Fruit fly (Drosophila melanogaster) whole organism, wandering third instar larva: ENCODE data around the gene CG32299.
A peak's percentile ranks its signal among the peaks of the same experiment; 100 is the strongest.

ENCODE experiments used
- Abd-B ChIP-seq: fragments of >200 bp; optimal IDR thresholded peaks from 2 replicates; lab custom pipeline; 2017; ENCODE audit warnings: missing biosample characterization, missing genetic modification characterization
- CG32264 ChIP-seq: fragments of 200-800 bp; sonication (Bioruptor generic); optimal IDR thresholded peaks from 2 replicates; lab custom pipeline; 2016; ENCODE audit warnings: missing biosample characterization, missing genetic modification characterization
- CG9705 ChIP-seq: fragments of 200-800 bp; sonication (Bioruptor generic); optimal IDR thresholded peaks from 2 replicates; lab custom pipeline; 2018; ENCODE audit warnings: missing biosample characterization, mild to moderate bottlenecking, missing genetic modification characterization
- CrebA ChIP-seq: fragments of 200-800 bp; sonication (Bioruptor generic); optimal IDR thresholded peaks from 2 replicates; lab custom pipeline; 2016; ENCODE audit warnings: missing biosample characterization, mild to moderate bottlenecking, missing genetic modification characterization, borderline replicate concordance
- Dfd ChIP-seq: fragments of >200 bp; optimal IDR thresholded peaks from 2 replicates; lab custom pipeline; 2017; ENCODE audit warnings: missing biosample characterization, missing genetic modification characterization
- Dif ChIP-seq: fragments of 200-275, 200-300 bp; sonication (Bioruptor generic); optimal IDR thresholded peaks from 2 replicates; lab custom pipeline; 2018; ENCODE audit warnings: missing biosample characterization, missing genetic modification characterization; ENCODE audit not compliant: partially characterized antibody
- GATAd ChIP-seq: sonication (Bioruptor generic); optimal IDR thresholded peaks from 2 replicates; lab custom pipeline; 2016; ENCODE audit warnings: missing biosample characterization, missing genetic modification characterization
- HLH106 ChIP-seq: fragments of 200-800 bp; optimal IDR thresholded peaks from 3 replicates; lab custom pipeline; 2019; ENCODE audit warnings: missing biosample characterization, mild to moderate bottlenecking, missing genetic modification characterization, moderate library complexity
- Hnf4 ChIP-seq: fragments of 200-800 bp; sonication (Bioruptor generic); optimal IDR thresholded peaks from 2 replicates; lab custom pipeline; 2016; ENCODE audit warnings: missing biosample characterization, mild to moderate bottlenecking, missing genetic modification characterization
- Hr78 ChIP-seq: fragments of >200 bp; optimal IDR thresholded peaks from 2 replicates; lab custom pipeline; 2017; ENCODE audit warnings: missing biosample characterization, missing genetic modification characterization
- Hr83 ChIP-seq: fragments of 200-300 bp; sonication (Bioruptor generic); optimal IDR thresholded peaks from 2 replicates; lab custom pipeline; 2016; ENCODE audit warnings: missing biosample characterization, mild to moderate bottlenecking, missing genetic modification characterization, moderate library complexity; ENCODE audit not compliant: poor library complexity, severe bottlenecking
- Jra ChIP-seq: sonication (Bioruptor generic); optimal IDR thresholded peaks from 2 replicates; lab custom pipeline; 2016; ENCODE audit warnings: missing biosample characterization, missing genetic modification characterization
- Mio ChIP-seq: sonication (Bioruptor generic); optimal IDR thresholded peaks from 2 replicates; lab custom pipeline; 2016; ENCODE audit warnings: missing biosample characterization, missing genetic modification characterization
- Myc ChIP-seq: fragments of >200 bp; optimal IDR thresholded peaks from 2 replicates; lab custom pipeline; 2017
- N ChIP-seq: fragments of >200 bp; optimal IDR thresholded peaks from 2 replicates; lab custom pipeline; 2018; ENCODE audit warnings: missing biosample characterization, missing external identifiers, missing genetic modification characterization
- OdsH ChIP-seq: fragments of 200-800 bp; sonication (Bioruptor generic); optimal IDR thresholded peaks from 2 replicates; lab custom pipeline; 2016; ENCODE audit warnings: missing biosample characterization, mild to moderate bottlenecking, missing genetic modification characterization
- Rel ChIP-seq, 2 experiments: fragments of 200-800 bp; sonication (Bioruptor generic) in 1 of 2; optimal IDR thresholded peaks; 2 replicates in 1 of 2; 3 replicates in 1 of 2; lab custom pipeline; 2016 to 2019; ENCODE audit warnings: mild to moderate bottlenecking in 2 of 2, missing biosample characterization in 2 of 2, missing genetic modification characterization in 2 of 2, moderate library complexity in 1 of 2
- Vsx2 ChIP-seq: fragments of 200-300, 225-300 bp; sonication (Bioruptor generic); optimal IDR thresholded peaks from 2 replicates; lab custom pipeline; 2018; ENCODE audit warnings: missing biosample characterization, missing genetic modification characterization; ENCODE audit not compliant: partially characterized antibody
- br ChIP-seq: fragments of 200-800 bp; sonication (Bioruptor generic); optimal IDR thresholded peaks from 2 replicates; lab custom pipeline; 2016; ENCODE audit warnings: missing biosample characterization, missing genetic modification characterization
- dl ChIP-seq, 2 experiments: fragments of 175-275, 200-275 bp in 1 of 2; fragments of 200-275 bp in 1 of 2; sonication (Bioruptor generic); optimal IDR thresholded peaks; lab custom pipeline; 2018; ENCODE audit warnings: mild to moderate bottlenecking in 2 of 2, missing biosample characterization in 2 of 2, missing genetic modification characterization in 2 of 2, moderate library complexity in 2 of 2; ENCODE audit not compliant: partially characterized antibody in 2 of 2, insufficient read depth in 1 of 2
- dmrt93B ChIP-seq: fragments of 200-800 bp; sonication (Bioruptor generic); optimal IDR thresholded peaks from 2 replicates; lab custom pipeline; 2018; ENCODE audit warnings: missing biosample characterization, mild to moderate bottlenecking, missing genetic modification characterization
- dsf ChIP-seq: sonication (Bioruptor generic); optimal IDR thresholded peaks from 2 replicates; lab custom pipeline; 2016; ENCODE audit warnings: missing biosample characterization, missing genetic modification characterization, borderline replicate concordance
- ey ChIP-seq: fragments of 200-800 bp; sonication (Bioruptor generic); optimal IDR thresholded peaks from 2 replicates; lab custom pipeline; 2016; ENCODE audit warnings: missing biosample characterization, missing genetic modification characterization
- foxo ChIP-seq, 2 experiments: fragments of 200-800 bp; sonication (Bioruptor generic); optimal IDR thresholded peaks; 2 replicates in 1 of 2; 3 replicates in 1 of 2; lab custom pipeline; 2016 to 2017; ENCODE audit warnings: missing biosample characterization in 2 of 2, missing genetic modification characterization in 2 of 2
- fru ChIP-seq: fragments of 200-800 bp; sonication (Bioruptor generic); optimal IDR thresholded peaks from 3 replicates; lab custom pipeline; 2016; ENCODE audit warnings: missing biosample characterization, mild to moderate bottlenecking, missing genetic modification characterization
- h ChIP-seq: fragments of 200-800 bp; sonication (Bioruptor generic); optimal IDR thresholded peaks from 3 replicates; lab custom pipeline; 2016; ENCODE audit warnings: missing biosample characterization, mild to moderate bottlenecking, missing genetic modification characterization
- jim ChIP-seq: fragments of 175-275, 200-325 bp; sonication (Bioruptor generic); optimal IDR thresholded peaks from 2 replicates; lab custom pipeline; 2016; ENCODE audit warnings: missing biosample characterization, mild to moderate bottlenecking, missing genetic modification characterization
- lola ChIP-seq: fragments of >200 bp; optimal IDR thresholded peaks from 2 replicates; lab custom pipeline; 2017; ENCODE audit warnings: missing biosample characterization, missing genetic modification characterization
- pan ChIP-seq: fragments of >200 bp; optimal IDR thresholded peaks from 2 replicates; lab custom pipeline; 2017
- psq ChIP-seq: fragments of 200-800 bp; sonication (Bioruptor generic); optimal IDR thresholded peaks from 3 replicates; lab custom pipeline; 2017; ENCODE audit warnings: missing biosample characterization, mild to moderate bottlenecking, missing genetic modification characterization, moderate library complexity
- rgr ChIP-seq: fragments of 200-800 bp; sonication (Bioruptor generic); optimal IDR thresholded peaks from 3 replicates; lab custom pipeline; 2016; ENCODE audit warnings: missing biosample characterization, mild to moderate bottlenecking, missing genetic modification characterization
- sage ChIP-seq: fragments of 200-800 bp; sonication (Bioruptor generic); optimal IDR thresholded peaks from 2 replicates; lab custom pipeline; 2016; ENCODE audit warnings: missing biosample characterization, mild to moderate bottlenecking, missing genetic modification characterization
- sv ChIP-seq: fragments of 200-800 bp; sonication (Bioruptor generic); optimal IDR thresholded peaks from 3 replicates; lab custom pipeline; 2016; ENCODE audit warnings: missing biosample characterization, missing genetic modification characterization
- tai ChIP-seq: sonication (Bioruptor generic); optimal IDR thresholded peaks from 2 replicates; lab custom pipeline; 2016; ENCODE audit warnings: missing biosample characterization, missing genetic modification characterization
- usp ChIP-seq: fragments of >200 bp; optimal IDR thresholded peaks from 2 replicates; lab custom pipeline; 2017; ENCODE audit warnings: missing biosample characterization, missing genetic modification characterization
- woc ChIP-seq: sonication (Bioruptor generic); optimal IDR thresholded peaks from 2 replicates; lab custom pipeline; 2016; ENCODE audit warnings: missing biosample characterization, mild to moderate bottlenecking, missing genetic modification characterization

The CG32299 gene

dm6 chr3L:2386433-2386832, 4.4 kb downstream of the CG32299 start (continued):
- TF ChIP-seq Myc (lab: Kevin White, UChicago) (no peak), N (GFP tag; lab: Kevin White, UChicago) (no peak), pan (lab: Kevin White, UChicago) (no peak), Hr83 (GFP tag; lab: Kevin White, UChicago) (no peak), Jra (GFP tag; lab: Kevin White, UChicago) (no peak), Dfd (GFP tag; lab: Kevin White, UChicago) (no peak), br (GFP tag; lab: Kevin White, UChicago) (peak; percentile 68)

- no peak for TF ChIP-seq tai (GFP tag; lab: Kevin White, UChicago)
- TF ChIP-seq CrebA (GFP tag; lab: Kevin White, UChicago): no peak
- TF ChIP-seq sage (GFP tag; lab: Kevin White, UChicago): no peak
- no peak for TF ChIP-seq br (GFP tag; lab: Kevin White, UChicago)
- TF ChIP-seq jim (GFP tag; lab: Kevin White, UChicago): no peak
- TF ChIP-seq foxo (GFP tag; optimal IDR thresholded peaks at IDR 0.05; lab: Kevin White, UChicago): no peak
Observed at dm6 chr3L:2385325-2386007, 5.3 kb downstream of the CG32299 start.

- no peak for TF ChIP-seq sage (GFP tag; lab: Kevin White, UChicago)
Observed at dm6 chr3L:2379472-2379871, 11.3 kb downstream of the CG32299 start.

DNA sequence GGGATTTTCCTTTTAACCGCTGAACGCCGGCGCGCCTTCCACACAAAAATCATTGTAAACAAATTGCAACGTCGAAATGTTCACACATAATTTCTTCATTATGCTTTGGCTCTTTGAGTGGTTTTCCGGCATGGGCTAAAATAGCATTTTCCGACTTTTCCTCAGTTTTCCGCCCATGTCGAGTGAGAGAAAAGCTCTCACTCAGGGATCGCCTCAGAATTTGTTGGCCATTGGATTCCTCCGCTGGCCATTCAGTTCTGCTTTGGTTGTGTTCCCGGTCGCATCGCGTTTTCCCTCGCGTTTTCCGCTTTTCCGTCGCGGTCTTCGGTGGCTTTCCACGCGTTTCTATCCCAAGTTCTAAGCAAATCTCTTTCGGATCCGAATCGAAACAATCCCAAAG, 12.2 kb downstream of the CG32299 start:
- TF ChIP-seq Rel (GFP tag; optimal IDR thresholded peaks at IDR 0.05; lab: Kevin White, UChicago) (no peak), Rel (tag; optimal IDR thresholded peaks at IDR 0.05; lab: Kevin White, UChicago) (no peak), pan (lab: Kevin White, UChicago) (no peak), fru (no peak), dmrt93B (no peak), N (GFP tag; lab: Kevin White, UChicago) (no peak), HLH106 (tag; lab: Kevin White, UChicago) (no peak), jim (GFP tag; lab: Kevin White, UChicago) (no peak), ey (GFP tag; lab: Kevin White, UChicago) (no peak)

DNA sequence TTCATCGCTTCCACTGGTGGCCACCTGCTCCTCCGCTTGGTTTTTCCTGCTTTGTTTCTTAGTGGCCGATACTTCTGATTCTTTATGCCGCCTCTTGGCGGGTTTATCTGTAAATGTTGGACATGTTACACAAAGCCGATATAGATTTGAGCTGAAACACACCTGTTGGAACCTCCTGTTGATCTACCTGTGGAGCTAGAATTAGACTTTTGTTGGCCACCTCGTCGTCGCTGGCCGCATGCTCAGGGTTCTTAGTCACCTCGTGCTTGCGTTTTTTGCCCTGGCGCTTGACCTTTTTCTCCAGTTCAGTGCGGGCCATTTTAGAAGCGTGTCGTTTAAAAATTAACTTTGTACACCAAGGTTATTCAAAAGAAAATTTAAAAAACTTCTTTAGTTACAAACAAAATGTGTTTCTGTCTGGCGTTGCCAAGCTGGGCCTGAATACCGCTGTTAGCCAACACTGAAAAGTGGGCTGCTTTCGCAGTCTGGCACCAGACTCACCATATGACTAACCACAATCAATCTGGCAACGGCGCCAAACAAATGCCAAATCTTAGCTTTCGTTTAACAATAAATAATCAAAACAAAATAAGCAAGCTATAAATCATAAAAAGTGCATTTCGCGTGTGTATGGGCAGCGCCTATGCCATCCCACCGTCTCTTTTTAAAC, 13.5 kb downstream of the CG32299 start, which contains the start of the genes CG15877 and Svil:
TSS of gene CG15877 (minus strand) at position 443 of the 670 bp plus-strand sequence.
TSS of gene Svil (plus strand) at position 542 of the 670 bp plus-strand sequence.
- TF ChIP-seq sv (no peak), woc (GFP tag; lab: Kevin White, UChicago) (no peak), dmrt93B (no peak), Mio (GFP tag; lab: Kevin White, UChicago) (no peak), Abd-B (GFP tag; lab: Kevin White, UChicago) (no peak), jim (GFP tag; lab: Kevin White, UChicago) (no peak), br (GFP tag; lab: Kevin White, UChicago) (peak; percentile 29), sage (GFP tag; lab: Kevin White, UChicago) (no peak), CG9705 (GFP tag; lab: Kevin White, UChicago) (no peak), Hnf4 (GFP tag; lab: Kevin White, UChicago) (no peak), foxo (GFP tag; optimal IDR thresholded peaks at IDR 0.05; lab: Kevin White, UChicago) (peak in 1 of 2 experiments; percentile 30), Myc (lab: Kevin White, UChicago) (peak; percentile 13), fru (no peak), Hr78 (GFP tag; lab: Kevin White, UChicago) (no peak), Dfd (GFP tag; lab: Kevin White, UChicago) (no peak), Jra (GFP tag; lab: Kevin White, UChicago) (no peak), dsf (no peak), pan (lab: Kevin White, UChicago) (no peak), usp (GFP tag; lab: Kevin White, UChicago) (no peak), N (GFP tag; lab: Kevin White, UChicago) (no peak), Dif (no peak), HLH106 (tag; lab: Kevin White, UChicago) (no peak), dl (GFP tag; optimal IDR thresholded peaks at IDR 0.05; lab: Kevin White, UChicago; ENCODE audit: insufficient read depth in 1 of 2, partially characterized antibody in 2 of 2) (no peak), h (peak; percentile 15), Rel (GFP tag; optimal IDR thresholded peaks at IDR 0.05; lab: Kevin White, UChicago) (no peak), Rel (tag; optimal IDR thresholded peaks at IDR 0.05; lab: Kevin White, UChicago) (peak; percentile 97), Vsx2 (GFP tag; lab: Kevin White, UChicago) (no peak), GATAd (GFP tag; lab: Kevin White, UChicago) (no peak), tai (GFP tag; lab: Kevin White, UChicago) (no peak), rgr (no peak), OdsH (GFP tag; lab: Kevin White, UChicago) (no peak), CG32264 (no peak), ey (GFP tag; lab: Kevin White, UChicago) (no peak), lola (GFP tag; lab: Kevin White, UChicago) (no peak), psq (no peak)
- TF ChIP-seq, all 38 proteins: peak for 5
